Fruit fly (Drosophila melanogaster) whole organism, embryonic: ENCODE measurements around the gene Elba3.

ENCODE experiments used
- CG10366 ChIP-seq: fragments of 200-800 bp; sonication (Bioruptor generic); IDR thresholded peaks from 2 replicates; pipeline ENCODE4 v1.3.6; 2022; ENCODE audit warnings: missing biosample characterization, missing genetic modification characterization
- CG10462 ChIP-seq: fragments of 200-800 bp; sonication (Bioruptor generic); optimal IDR thresholded peaks from 2 replicates; lab custom pipeline; 2016; ENCODE audit warnings: missing biosample characterization, missing genetic modification characterization
- CG18011 ChIP-seq: fragments of 200-800 bp; sonication (Bioruptor generic); optimal IDR thresholded peaks from 2 replicates; lab custom pipeline; 2017; ENCODE audit warnings: missing biosample characterization, missing genetic modification characterization, mild to moderate bottlenecking, moderate library complexity, missing genotype
- CG2199 ChIP-seq: fragments of 200-800 bp; sonication (Bioruptor generic); IDR thresholded peaks from 3 replicates; pipeline ENCODE4 v1.3.6; 2022; ENCODE audit warnings: missing biosample characterization, missing genetic modification characterization
- D ChIP-seq, 2 experiments: fragments of 200-800 bp in 1 of 2; fragments of >200 bp in 1 of 2; sonication (Bioruptor generic) in 1 of 2; optimal IDR thresholded peaks; 2 replicates in 1 of 2; 3 replicates in 1 of 2; lab custom pipeline; 2017; ENCODE audit warnings: mild to moderate bottlenecking in 1 of 2, missing biosample characterization in 1 of 2, missing genetic modification characterization in 1 of 2, missing genetic modification reagents in 1 of 2
- Dref ChIP-seq: fragments of 200-800 bp; sonication (Bioruptor generic); IDR thresholded peaks from 2 replicates; pipeline ENCODE4 v1.3.6; 2022; ENCODE audit warnings: missing biosample characterization, missing genetic modification characterization
- E2f2 ChIP-seq: fragments of 200-800 bp; sonication (Bioruptor generic); IDR thresholded peaks from 2 replicates; pipeline ENCODE4 v1.3.6; 2022; ENCODE audit warnings: missing biosample characterization, missing genetic modification characterization
- ken ChIP-seq: fragments of 200-800 bp; sonication (Bioruptor generic); IDR thresholded peaks from 3 replicates; pipeline ENCODE4 v1.3.6; 2022; ENCODE audit warnings: missing biosample characterization, missing genetic modification characterization
- so ChIP-seq: fragments of 200-800 bp; sonication (Bioruptor generic); IDR thresholded peaks from 3 replicates; pipeline ENCODE4 v1.3.6; 2022; ENCODE audit warnings: missing biosample characterization, missing genetic modification characterization
- tup ChIP-seq: fragments of 200-800 bp; sonication (Bioruptor generic); optimal IDR thresholded peaks from 2 replicates; lab custom pipeline; 2016; ENCODE audit warnings: missing biosample characterization, mild to moderate bottlenecking, missing genetic modification characterization, moderate library complexity

dm6 chr2L:4726021-4726420 lies 38.7 kb downstream of the Elba3 start:
- TF ChIP-seq CG10462 (GFP tag; lab: Kevin White, UChicago): no peak
- TF ChIP-seq Dref (GFP tag; lab: Robert Waterston, UW): no peak
- no peak for TF ChIP-seq CG10366 (GFP tag; lab: Robert Waterston, UW)
- no peak for TF ChIP-seq ken (GFP tag; lab: Robert Waterston, UW)
- no peak for TF ChIP-seq CG2199 (GFP tag; lab: Robert Waterston, UW)
- TF ChIP-seq so (GFP tag; lab: Robert Waterston, UW): no peak
- no peak for TF ChIP-seq D (optimal IDR thresholded peaks at IDR 0.05; lab: Kevin White, UChicago)
- no peak for TF ChIP-seq D (GFP tag; optimal IDR thresholded peaks at IDR 0.05; lab: Kevin White, UChicago)
- TF ChIP-seq CG18011: peak; percentile 97
- TF ChIP-seq E2f2 (GFP tag; lab: Robert Waterston, UW): no peak; the same call in 1 of the 2 replicates
- TF ChIP-seq tup (GFP tag; lab: Kevin White, UChicago): no peak
